Worm (Caenorhabditis elegans) whole organism, L2 larva: ENCODE data around the gene klp-3.

Experiments
- C34F6.9 ChIP-seq: fragments of 150-350 bp; optimal IDR thresholded peaks from 2 replicates; lab custom pipeline; 2014; ENCODE audit warnings: missing biosample characterization, missing genetic modification characterization
- F13H6.1 ChIP-seq: sonication (generic microtip); optimal IDR thresholded peaks from 2 replicates; lab custom pipeline; 2016; ENCODE audit warnings: missing genetic modification characterization, missing compliant biosample characterization
- R02D3.7 ChIP-seq: fragments of 150-350 bp; optimal IDR thresholded peaks from 2 replicates; lab custom pipeline; 2014; ENCODE audit warnings: missing biosample characterization, missing genetic modification characterization
- Y55F3AM.14 ChIP-seq: fragments of 200-800 bp; sonication (Bioruptor generic); optimal IDR thresholded peaks from 2 replicates; lab custom pipeline; 2018; ENCODE audit warnings: mild to moderate bottlenecking, missing genetic modification characterization, missing compliant biosample characterization
- ZK546.5 ChIP-seq: sonication (generic microtip); optimal IDR thresholded peaks from 2 replicates; lab custom pipeline; 2017; ENCODE audit warnings: missing biosample characterization, missing genetic modification characterization
- aly-2 ChIP-seq: fragments of 150-350 bp; optimal IDR thresholded peaks from 2 replicates; lab custom pipeline; 2014; ENCODE audit warnings: missing biosample characterization, missing genetic modification characterization
- ama-1 ChIP-seq: fragments of 150-350 bp; optimal IDR thresholded peaks from 2 replicates; lab custom pipeline; 2018; ENCODE audit warnings: inconsistent platforms
- blmp-1 ChIP-seq: sonication (generic microtip); optimal IDR thresholded peaks from 2 replicates; lab custom pipeline; 2017; ENCODE audit warnings: missing genetic modification characterization, mild to moderate bottlenecking, missing compliant biosample characterization, antibody characterized with exemption, moderate library complexity; ENCODE audit not compliant: insufficient read depth
- ceh-16 ChIP-seq: fragments of 150-350 bp; optimal IDR thresholded peaks from 2 replicates; lab custom pipeline; 2014; ENCODE audit warnings: missing biosample characterization, missing genetic modification characterization
- ceh-82 ChIP-seq: fragments of 150-350 bp; optimal IDR thresholded peaks from 2 replicates; lab custom pipeline; 2014; ENCODE audit warnings: missing biosample characterization, missing genetic modification characterization
- crh-2 ChIP-seq: sonication (generic microtip); optimal IDR thresholded peaks from 2 replicates; lab custom pipeline; 2017; ENCODE audit warnings: missing biosample characterization, missing genetic modification characterization
- dmd-4 ChIP-seq: sonication (generic microtip); optimal IDR thresholded peaks from 2 replicates; lab custom pipeline; 2017; ENCODE audit warnings: missing biosample characterization, missing genetic modification characterization
- elt-3 ChIP-seq: sonication (generic microtip); optimal IDR thresholded peaks from 2 replicates; lab custom pipeline; 2017; ENCODE audit warnings: missing biosample characterization, missing genetic modification characterization
- fos-1 ChIP-seq: fragments of 150-350 bp; optimal IDR thresholded peaks from 2 replicates; lab custom pipeline; 2014; ENCODE audit warnings: missing biosample characterization, missing genetic modification characterization
- gmeb-1 ChIP-seq: fragments of 150-350 bp; optimal IDR thresholded peaks from 2 replicates; lab custom pipeline; 2014; ENCODE audit warnings: missing biosample characterization, missing genetic modification characterization
- lin-11 ChIP-seq: fragments of 150-350 bp; sonication (generic microtip); optimal IDR thresholded peaks from 2 replicates; lab custom pipeline; 2014; ENCODE audit warnings: missing biosample characterization, missing genetic modification characterization, inconsistent platforms, mixed read lengths
- lin-13 ChIP-seq: fragments of 150-350 bp; optimal IDR thresholded peaks from 2 replicates; lab custom pipeline; 2014; ENCODE audit warnings: missing biosample characterization, missing genetic modification reagents, missing genetic modification characterization
- lin-39 ChIP-seq: fragments of 150-350 bp; optimal IDR thresholded peaks from 2 replicates; lab custom pipeline; 2014; ENCODE audit warnings: missing biosample characterization, missing genetic modification reagents, missing genetic modification characterization
- lsy-2 ChIP-seq, 2 experiments: fragments of 150-350 bp in 1 of 2; sonication (generic microtip) in 1 of 2; optimal IDR thresholded peaks; 2 replicates each; lab custom pipeline; 2014 to 2017; ENCODE audit warnings: missing biosample characterization in 2 of 2, missing genetic modification characterization in 2 of 2
- mab-5 ChIP-seq: fragments of 150-350 bp; optimal IDR thresholded peaks from 2 replicates; lab custom pipeline; 2014; ENCODE audit warnings: missing biosample characterization, missing genetic modification characterization
- mdl-1 ChIP-seq, 2 experiments: fragments of 150-350 bp in 1 of 2; sonication (generic microtip) in 1 of 2; optimal IDR thresholded peaks; 2 replicates each; lab custom pipeline; 2017; ENCODE audit warnings: missing biosample characterization in 2 of 2, missing genetic modification characterization in 2 of 2
- nhr-10 ChIP-seq: sonication (generic microtip); optimal IDR thresholded peaks from 2 replicates; lab custom pipeline; 2017; ENCODE audit warnings: missing biosample characterization, missing genetic modification characterization
- nhr-11 ChIP-seq: fragments of 150-350 bp; optimal IDR thresholded peaks from 2 replicates; lab custom pipeline; 2014; ENCODE audit warnings: missing biosample characterization, missing genetic modification characterization
- nhr-12 ChIP-seq: fragments of 150-350 bp; optimal IDR thresholded peaks from 2 replicates; lab custom pipeline; 2014; ENCODE audit warnings: missing biosample characterization, missing genetic modification characterization
- nhr-129 ChIP-seq: fragments of 150-350 bp; optimal IDR thresholded peaks from 2 replicates; lab custom pipeline; 2014; ENCODE audit warnings: missing biosample characterization, missing genetic modification characterization
- nhr-21 ChIP-seq: fragments of 150-350 bp; optimal IDR thresholded peaks from 2 replicates; lab custom pipeline; 2014; ENCODE audit warnings: missing biosample characterization, missing genetic modification characterization
- nhr-237 ChIP-seq: fragments of 150-350 bp; optimal IDR thresholded peaks from 2 replicates; lab custom pipeline; 2014; ENCODE audit warnings: missing biosample characterization, missing genetic modification characterization
- nhr-25 ChIP-seq: fragments of 150-350 bp; sonication (generic microtip); optimal IDR thresholded peaks from 3 replicates; lab custom pipeline; 2014; ENCODE audit warnings: missing biosample characterization, missing genetic modification characterization
- nhr-6 ChIP-seq: fragments of 150-350 bp; optimal IDR thresholded peaks from 2 replicates; lab custom pipeline; 2014; ENCODE audit warnings: missing biosample characterization, missing genetic modification characterization
- nhr-77 ChIP-seq: fragments of 150-350 bp; optimal IDR thresholded peaks from 2 replicates; lab custom pipeline; 2014; ENCODE audit warnings: missing biosample characterization, missing genetic modification characterization
- peb-1 ChIP-seq: fragments of 150-350 bp; optimal IDR thresholded peaks from 2 replicates; lab custom pipeline; 2014; ENCODE audit warnings: missing biosample characterization, missing genetic modification characterization
- sem-4 ChIP-seq: fragments of 150-350 bp; optimal IDR thresholded peaks from 2 replicates; lab custom pipeline; 2014; ENCODE audit warnings: missing biosample characterization, missing genetic modification reagents, missing genetic modification characterization
- sma-3 ChIP-seq: sonication (generic microtip); optimal IDR thresholded peaks from 2 replicates; lab custom pipeline; 2016; ENCODE audit warnings: missing genetic modification reagents, missing genetic modification characterization, missing compliant biosample characterization
- sma-9 ChIP-seq, 2 experiments: fragments of 150-350 bp in 1 of 2; sonication (generic microtip) in 1 of 2; optimal IDR thresholded peaks; 2 replicates each; lab custom pipeline; 2014 to 2016; ENCODE audit warnings: missing genetic modification characterization in 2 of 2, mild to moderate bottlenecking in 1 of 2, missing biosample characterization in 1 of 2, missing compliant biosample characterization in 1 of 2, missing genetic modification reagents in 1 of 2, moderate library complexity in 1 of 2
- snpc-4 ChIP-seq: fragments of 150-350 bp; optimal IDR thresholded peaks from 2 replicates; lab custom pipeline; 2014; ENCODE audit warnings: missing biosample characterization, missing genetic modification characterization
- unc-39 ChIP-seq: fragments of 150-350 bp; optimal IDR thresholded peaks from 2 replicates; lab custom pipeline; 2014; ENCODE audit warnings: missing biosample characterization, missing genetic modification characterization
- unc-55 ChIP-seq: fragments of 150-350 bp; sonication (generic microtip); optimal IDR thresholded peaks from 3 replicates; lab custom pipeline; 2014; ENCODE audit warnings: missing biosample characterization, missing genetic modification reagents, missing genetic modification characterization
- unc-62 ChIP-seq: fragments of 150-350 bp; optimal IDR thresholded peaks from 2 replicates; lab custom pipeline; 2014; ENCODE audit warnings: missing biosample characterization, missing genetic modification reagents, missing genetic modification characterization
- zag-1 ChIP-seq: fragments of 150-350 bp; optimal IDR thresholded peaks from 2 replicates; lab custom pipeline; 2014; ENCODE audit warnings: missing biosample characterization, missing genetic modification characterization
- ztf-4 ChIP-seq: fragments of 150-350 bp; optimal IDR thresholded peaks from 2 replicates; lab custom pipeline; 2014; ENCODE audit warnings: missing biosample characterization, missing genetic modification characterization

klp-3 gene

DNA sequence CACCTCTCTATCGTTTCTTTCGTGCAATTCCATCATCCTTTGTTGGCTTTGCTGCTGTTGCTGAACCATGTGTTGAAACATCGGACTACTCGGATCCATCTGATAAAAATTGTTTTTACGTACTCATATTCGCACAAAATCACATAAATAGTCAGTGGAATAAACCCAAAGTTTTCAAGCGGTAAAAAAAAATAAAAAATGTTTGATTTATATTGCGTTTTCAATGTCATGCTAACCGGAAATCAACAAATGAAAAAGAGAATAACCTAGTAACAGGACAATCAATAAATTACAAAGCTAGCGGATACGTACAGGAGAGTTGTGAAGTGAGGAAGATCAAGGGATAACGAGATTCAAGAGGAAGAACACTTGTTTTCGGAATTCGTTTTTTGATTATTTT is 12.8 kb downstream of the klp-3 start, which contains the start of gene mdt-10:
TSS of gene mdt-10 (minus strand) at position 101 of the 400 bp plus-strand sequence.
- TF ChIP-seq unc-55 (GFP tag; lab: Kevin White, UChicago) (no peak), R02D3.7 (tag; lab: Kevin White, UChicago) (no peak), C34F6.9 (tag; lab: Kevin White, UChicago) (no peak), nhr-6 (tag; lab: Kevin White, UChicago) (no peak), mdl-1 (tag; optimal IDR thresholded peaks at IDR 0.05; lab: Kevin White, UChicago) (no peak), mab-5 (no peak), nhr-77 (tag; lab: Kevin White, UChicago) (no peak), sem-4 (tag; lab: Kevin White, UChicago) (no peak), lin-11 (no peak), gmeb-1 (tag; lab: Kevin White, UChicago) (no peak), ceh-16 (no peak), fos-1 (no peak), snpc-4 (no peak), nhr-129 (no peak), sma-3 (GFP tag; lab: Kevin White, UChicago) (no peak), F13H6.1 (tag; lab: Kevin White, UChicago) (no peak), lsy-2 (tag; optimal IDR thresholded peaks at IDR 0.05; lab: Kevin White, UChicago) (no peak), Y55F3AM.14 (GFP tag; lab: Kevin White, UChicago) (no peak)

DNA sequence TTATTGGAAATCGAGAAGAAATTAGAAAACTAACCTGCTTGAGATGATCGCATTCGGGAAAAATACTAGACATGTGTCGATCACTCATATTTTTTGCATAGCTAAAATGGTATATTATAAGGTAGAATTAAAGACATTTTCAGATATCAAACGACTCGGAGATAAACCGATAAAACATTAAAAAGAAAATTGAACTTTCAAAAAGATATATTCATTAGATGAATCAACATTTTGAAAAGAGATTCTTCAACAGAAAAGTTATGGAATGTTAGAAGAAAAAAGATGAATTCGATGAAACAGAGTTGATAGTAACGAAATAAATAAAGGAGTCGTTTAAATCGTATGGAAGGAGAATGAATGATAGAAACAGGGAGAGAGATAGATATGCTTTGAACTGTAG is 13.5 kb downstream of the klp-3 start, which contains the start of gene mdmh-35:
TSS of gene mdmh-35 (minus strand) at position 101 of the 400 bp plus-strand sequence.
- TF ChIP-seq Y55F3AM.14 (GFP tag; lab: Kevin White, UChicago), result no peak
- TF ChIP-seq unc-62, result no peak
- no peak for TF ChIP-seq C34F6.9 (tag; lab: Kevin White, UChicago)
- TF ChIP-seq, all 48 proteins: peak for 0

DNA sequence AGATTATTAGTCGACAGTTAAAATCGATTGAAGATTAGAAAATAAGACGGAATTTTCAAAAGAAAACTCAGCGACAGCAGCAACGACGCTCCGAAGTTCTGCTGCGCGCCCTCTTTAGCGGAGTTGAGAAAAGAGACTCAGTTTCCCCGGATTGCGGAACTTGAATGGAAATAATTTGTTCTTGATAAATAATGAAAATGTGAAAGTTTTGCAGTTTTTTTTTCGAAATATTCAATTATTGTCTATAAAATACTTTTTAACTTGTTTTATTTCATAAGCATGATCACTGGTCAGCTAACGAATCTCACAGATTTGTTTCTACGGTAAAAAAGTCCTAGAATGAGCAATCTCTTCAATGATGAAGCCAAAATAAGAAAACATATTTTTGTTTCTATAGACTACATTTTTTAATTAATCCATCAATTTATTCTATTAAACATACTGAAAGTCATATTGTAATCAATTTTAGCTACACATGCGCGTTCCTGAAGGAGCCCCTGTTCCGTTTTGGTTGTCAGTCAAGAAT is 15.4 kb downstream of the klp-3 start, which contains the start of the genes cec-3 and T09A5.15:
TSS of gene cec-3 (minus strand) at position 116 of the 526 bp plus-strand sequence.
TSS of gene T09A5.15 (plus strand) at position 476 of the 526 bp plus-strand sequence.
- TF ChIP-seq crh-2 (peak; percentile 44), unc-55 (GFP tag; lab: Kevin White, UChicago) (peak; percentile 73), sma-3 (GFP tag; lab: Kevin White, UChicago) (peak; percentile 39), lsy-2 (tag; optimal IDR thresholded peaks at IDR 0.05; lab: Kevin White, UChicago) (peak in 1 of 2 experiments; percentile 69), mdl-1 (tag; optimal IDR thresholded peaks at IDR 0.05; lab: Kevin White, UChicago) (no peak), nhr-25 (peak; percentile 2), sma-9 (GFP tag; optimal IDR thresholded peaks at IDR 0.05; lab: Kevin White, UChicago) (peak; percentile 21), sma-9 (tag; optimal IDR thresholded peaks at IDR 0.05; lab: Kevin White, UChicago) (no peak), C34F6.9 (tag; lab: Kevin White, UChicago) (peak; percentile 63), fos-1 (peak; percentile 2), nhr-11 (tag; lab: Kevin White, UChicago) (no peak), ZK546.5 (no peak), F13H6.1 (tag; lab: Kevin White, UChicago) (peak; percentile 4), nhr-129 (peak; percentile 47)

DNA sequence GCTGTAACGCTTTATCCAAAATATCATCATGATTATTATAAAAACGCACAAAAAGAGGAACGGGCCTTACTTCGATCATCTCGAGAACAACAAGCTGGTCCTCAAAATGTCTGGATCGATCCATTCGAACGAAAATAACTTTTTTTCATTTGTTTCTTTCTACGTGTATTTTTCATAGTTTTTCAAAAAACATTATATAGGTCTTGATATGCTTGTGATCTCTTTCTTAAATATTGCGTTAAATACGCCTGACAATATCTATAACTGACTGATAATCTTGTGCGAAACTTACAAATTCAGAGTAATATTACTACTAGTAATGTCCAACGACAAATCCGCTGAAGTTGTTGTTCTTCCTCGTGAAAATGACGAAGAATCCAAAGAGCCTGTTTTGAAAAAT is 15.9 kb downstream of the klp-3 start, which contains the start of gene sds-22:
TSS of gene sds-22 (plus strand) at position 301 of the 400 bp plus-strand sequence.
- TF ChIP-seq aly-2 (tag; lab: Kevin White, UChicago) (no peak), lin-11 (no peak), lin-39 (no peak), F13H6.1 (tag; lab: Kevin White, UChicago) (no peak), R02D3.7 (tag; lab: Kevin White, UChicago) (no peak), elt-3 (tag; lab: Kevin White, UChicago) (no peak), nhr-6 (tag; lab: Kevin White, UChicago) (no peak), snpc-4 (no peak), ceh-82 (tag; lab: Kevin White, UChicago) (no peak), nhr-10 (tag; lab: Kevin White, UChicago) (no peak), nhr-21 (tag; lab: Kevin White, UChicago) (no peak), unc-55 (GFP tag; lab: Kevin White, UChicago) (no peak), nhr-11 (tag; lab: Kevin White, UChicago) (no peak)

DNA sequence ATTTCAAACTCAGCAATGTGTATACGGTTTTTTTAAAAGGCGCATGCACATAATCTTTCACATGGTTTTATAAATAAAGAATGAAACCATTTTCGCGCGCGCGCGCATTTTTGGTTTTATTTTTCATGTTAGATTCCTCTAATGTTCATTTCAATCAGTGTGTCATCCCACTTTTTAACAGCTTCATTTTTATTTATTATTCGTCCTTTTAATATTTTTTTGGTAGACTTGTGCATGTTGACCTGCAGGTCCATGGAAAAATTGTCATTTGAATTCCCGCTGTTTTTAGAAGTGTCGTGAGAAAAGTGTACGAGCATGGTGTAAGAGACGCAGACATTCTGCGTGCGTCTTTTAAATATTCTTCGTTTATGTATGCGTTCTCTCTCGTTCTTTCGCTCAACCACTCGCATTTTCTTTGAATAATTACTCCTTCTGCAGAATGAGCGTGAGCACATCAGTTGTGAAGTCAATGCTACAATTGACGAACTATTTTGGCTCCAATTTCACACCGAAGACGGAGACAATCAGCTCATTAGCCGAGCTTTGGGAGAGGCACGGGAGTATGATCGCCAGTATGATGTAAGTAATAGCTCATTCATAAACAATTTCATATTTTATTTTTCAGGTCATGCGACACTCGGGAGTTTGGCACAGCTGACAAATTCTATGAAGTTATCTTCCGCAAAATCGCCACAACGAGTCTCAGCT is 18.2 kb downstream of the klp-3 start, which contains the start of gene lin-5:
TSS of gene lin-5 (plus strand) at position 354 of the 708 bp plus-strand sequence.
- TF ChIP-seq unc-62 (no peak), nhr-237 (no peak), lin-39 (no peak), sem-4 (tag; lab: Kevin White, UChicago) (peak; percentile 4), ama-1 (lab: Kevin White, UChicago) (no peak), nhr-129 (peak; percentile 74), ZK546.5 (no peak), lin-11 (no peak), unc-39 (no peak), peb-1 (tag; lab: Kevin White, UChicago) (no peak), zag-1 (tag; lab: Kevin White, UChicago) (no peak), Y55F3AM.14 (GFP tag; lab: Kevin White, UChicago) (no peak), ztf-4 (tag; lab: Kevin White, UChicago) (no peak), lsy-2 (tag; optimal IDR thresholded peaks at IDR 0.05; lab: Kevin White, UChicago) (peak in 1 of 2 experiments; percentile 79), nhr-77 (tag; lab: Kevin White, UChicago) (no peak), ceh-82 (tag; lab: Kevin White, UChicago) (no peak), dmd-4 (no peak), lin-13 (GFP tag; lab: Kevin White, UChicago) (peak; percentile 58), nhr-12 (tag; lab: Kevin White, UChicago) (no peak), crh-2 (peak; percentile 69), C34F6.9 (tag; lab: Kevin White, UChicago) (peak; percentile 82), blmp-1 (tag; lab: Kevin White, UChicago) (no peak)
